Fruit fly (Drosophila melanogaster): Measurements from ENCODE around the gene Pfdn5.

DNA sequence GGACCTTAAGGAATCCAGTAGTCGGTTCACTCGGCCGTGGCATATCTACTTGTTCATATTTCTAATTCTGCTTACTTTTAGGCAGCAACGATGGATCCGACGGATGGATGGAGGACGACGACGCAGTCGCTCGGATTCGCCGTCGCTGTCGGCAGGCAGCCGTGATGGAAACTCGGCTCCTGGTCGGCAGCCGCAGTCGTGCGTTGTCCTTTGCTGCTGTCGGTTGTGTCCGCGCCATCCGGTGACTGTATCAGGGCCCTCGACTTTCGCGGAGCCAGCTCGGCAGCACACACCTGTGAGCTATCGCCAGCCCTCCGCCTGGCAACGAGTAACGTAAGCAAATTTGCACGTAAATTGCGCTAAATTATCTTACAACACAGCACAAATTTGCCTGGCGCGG lies 10.2 kb downstream of the Pfdn5 start, which contains the start of gene Octbeta1R:
- TF ChIP-seq CG7101 (tag; optimal IDR thresholded peaks at IDR 0.05) (no peak), CG14711 (tag; optimal IDR thresholded peaks at IDR 0.05) (no peak), CG1620 (GFP tag; optimal IDR thresholded peaks at IDR 0.05) (no peak), tj (GFP tag; optimal IDR thresholded peaks at IDR 0.05) (no peak), CG11617 (GFP tag; optimal IDR thresholded peaks at IDR 0.05) (no peak), ovo (GFP tag; optimal IDR thresholded peaks at IDR 0.05) (no peak), Hr96 (GFP tag; optimal IDR thresholded peaks at IDR 0.05) (no peak)

Data from whole organism, adult.